Fruit fly (Drosophila melanogaster): Measurements from ENCODE around the gene CAH16.
A peak's percentile ranks its signal among the peaks of the same experiment; 100 is the strongest.

DNA sequence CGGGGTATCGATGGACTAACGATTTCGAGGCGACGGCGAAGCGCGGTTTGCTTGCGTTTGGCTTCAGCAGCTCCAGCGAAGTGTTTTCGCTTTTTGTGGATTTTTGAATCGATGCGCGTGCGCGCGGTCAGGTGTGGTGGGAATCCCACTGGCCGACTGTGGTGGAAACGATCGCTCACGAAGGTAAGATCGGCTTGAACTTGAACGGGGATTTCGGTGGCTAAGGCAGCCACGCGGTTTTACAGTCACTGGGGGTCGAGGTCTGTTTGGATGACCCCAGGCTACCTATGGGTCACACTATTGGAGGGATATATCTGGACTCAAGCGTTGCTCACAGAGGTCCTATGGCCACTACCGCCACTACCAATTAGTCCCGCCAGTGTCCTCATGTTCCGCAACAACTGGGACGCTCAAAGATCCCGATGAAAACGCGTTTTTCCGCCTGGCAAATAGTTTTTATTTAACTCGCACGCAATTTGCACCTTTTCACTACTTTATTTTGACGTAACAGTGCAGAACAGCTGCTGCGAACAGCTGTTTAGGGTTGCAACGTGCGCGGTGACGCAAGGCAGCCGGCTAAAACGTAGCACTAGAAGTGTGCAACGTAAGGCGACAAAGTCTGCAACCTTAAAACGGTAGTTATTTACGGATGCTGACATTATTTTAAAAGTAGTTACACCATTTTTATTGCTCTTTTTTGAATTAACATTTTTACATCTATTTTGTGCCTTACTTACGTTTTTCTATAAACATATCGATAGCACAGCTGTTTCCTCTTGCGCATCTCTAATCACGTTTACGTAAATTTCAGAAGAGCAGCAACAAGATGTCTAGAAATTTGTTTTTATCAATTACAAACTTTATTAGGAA, 7.7 kb upstream of the CAH16 start, which contains the start of the genes qless and mRpL32:
- TF ChIP-seq CG15710 (tag; optimal IDR thresholded peaks at IDR 0.05) (no peak), CG17806 (tag; optimal IDR thresholded peaks at IDR 0.05) (peak; percentile 52), D1 (tag; optimal IDR thresholded peaks at IDR 0.05) (no peak), CG32121 (GFP tag; IDR thresholded peaks at IDR 0.05) (peak; percentile 64), CG10348 (GFP tag; IDR thresholded peaks at IDR 0.05) (no peak), Pif1A (GFP tag; optimal IDR thresholded peaks at IDR 0.05) (no peak), CG8301 (tag; optimal IDR thresholded peaks at IDR 0.05) (no peak), fd96Ca (GFP tag; IDR thresholded peaks at IDR 0.05) (peak; percentile 65; the same call in 2 of the 3 replicates), gl (tag; optimal IDR thresholded peaks at IDR 0.05) (no peak), CG14655 (GFP tag; optimal IDR thresholded peaks at IDR 0.05) (no peak), Ets98B (GFP tag; IDR thresholded peaks at IDR 0.05) (peak; percentile 69)
